Worm (Caenorhabditis elegans) whole organism, L4/young adult: ENCODE results near the gene Y53F4B.27.

Experiments used
- W03F9.2 ChIP-seq: fragments of 150-350 bp; optimal IDR thresholded peaks from 2 replicates; lab custom pipeline; 2014; ENCODE audit warnings: missing biosample characterization, missing genetic modification characterization
- dao-5 ChIP-seq: sonication (generic microtip); optimal IDR thresholded peaks from 2 replicates; lab custom pipeline; 2016; ENCODE audit warnings: missing genotype, missing genetic modification characterization, moderate library complexity, missing compliant biosample characterization
- him-1 ChIP-seq: sonication (generic microtip); optimal IDR thresholded peaks from 2 replicates; lab custom pipeline; 2016; ENCODE audit warnings: missing genotype, missing genetic modification reagents, missing genetic modification characterization, missing compliant biosample characterization

Gene Y53F4B.27

DNA sequence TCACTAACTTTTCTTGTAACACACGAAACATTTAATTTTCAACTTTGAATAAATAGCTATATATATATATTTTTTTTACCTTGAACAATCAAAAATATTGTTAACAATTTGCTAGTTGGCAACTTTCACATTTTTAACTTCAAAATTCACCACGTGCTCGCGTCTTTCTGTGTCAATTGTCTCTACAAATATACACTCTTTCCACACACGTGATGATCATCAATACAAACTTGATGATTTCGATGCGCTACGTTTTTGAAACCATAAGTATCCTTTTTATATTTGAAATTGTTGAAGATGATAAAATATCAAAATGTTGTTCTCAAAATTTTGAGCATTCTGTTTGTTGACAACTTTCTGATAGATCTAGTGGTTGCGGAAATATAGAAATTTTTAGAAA is 49.7 kb downstream of the Y53F4B.27 start:
- TF ChIP-seq dao-5 (tag; lab: Kevin White, UChicago) (no peak), W03F9.2 (tag; lab: Kevin White, UChicago) (no peak), him-1 (tag; lab: Kevin White, UChicago) (no peak)

ce11 chrII:15196433-15196832 is 50.7 kb downstream of the Y53F4B.27 start, which contains the start of gene spsb-1:
spsb-1 (plus strand) TSS chrII:15196733.
- no peak for TF ChIP-seq him-1 (tag; lab: Kevin White, UChicago)
- no peak for TF ChIP-seq W03F9.2 (tag; lab: Kevin White, UChicago)
- TF ChIP-seq dao-5 (tag; lab: Kevin White, UChicago) = no peak

DNA sequence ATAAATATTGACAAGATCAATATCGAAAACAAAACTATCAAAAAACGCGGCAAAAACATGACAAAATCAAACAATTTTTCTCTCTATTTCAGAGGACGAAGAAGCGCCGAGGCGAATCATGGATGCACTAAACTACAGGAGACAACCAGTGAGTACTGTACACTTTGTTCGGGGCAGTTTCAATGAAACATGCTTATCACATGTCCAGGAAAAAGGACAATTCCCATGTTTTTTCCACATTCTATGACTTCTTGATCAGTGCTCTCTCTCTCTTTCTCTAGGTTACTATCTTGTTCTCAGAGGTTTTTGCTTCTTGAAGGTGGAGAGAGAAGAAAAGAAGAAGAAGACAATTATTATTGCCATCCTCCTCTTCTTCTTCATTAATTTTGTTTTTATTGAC is 51.8 kb downstream of the Y53F4B.27 start:
- TF ChIP-seq him-1 (tag; lab: Kevin White, UChicago) (no peak), W03F9.2 (tag; lab: Kevin White, UChicago) (no peak), dao-5 (tag; lab: Kevin White, UChicago) (no peak)
